Fruit fly (Drosophila melanogaster): ENCODE results near the gene CG13813.
A peak's percentile ranks its signal among the peaks of the same experiment; 100 is the strongest.

CG13813 gene

dm6 chr3L:20194731-20195130, 36.7 kb upstream of the CG13813 start (continued):
- no peak for TF ChIP-seq Nf-YC (tag; optimal IDR thresholded peaks at IDR 0.05)
- peak; percentile 5 for TF ChIP-seq sug (tag; optimal IDR thresholded peaks at IDR 0.05)
- TF ChIP-seq CG11695 (GFP tag; IDR thresholded peaks at IDR 0.05), result 0 out of 3 replicates have a peak, but pooled peaks have one; percentile 34
- TF ChIP-seq CG13624 (GFP tag; optimal IDR thresholded peaks at IDR 0.05), result peak; percentile 11
- no peak for TF ChIP-seq chm (GFP tag; IDR thresholded peaks at IDR 0.05)
- peak; percentile 26 for TF ChIP-seq CG10209 (GFP tag; optimal IDR thresholded peaks at IDR 0.05)
- TF ChIP-seq Dek (tag; optimal IDR thresholded peaks at IDR 0.05), result no peak
- no peak for TF ChIP-seq sim (GFP tag; IDR thresholded peaks at IDR 0.05)
- TF ChIP-seq CG18599 (GFP tag; optimal IDR thresholded peaks at IDR 0.05), result peak; percentile 40
- no peak for TF ChIP-seq CG4282 (GFP tag; optimal IDR thresholded peaks at IDR 0.05)
- TF ChIP-seq CG14710 (tag; optimal IDR thresholded peaks at IDR 0.05), result no peak
- TF ChIP-seq scrt (GFP tag; optimal IDR thresholded peaks at IDR 0.05), result no peak
- no peak for TF ChIP-seq tx (GFP tag; optimal IDR thresholded peaks at IDR 0.05)
- no peak for TF ChIP-seq D (optimal IDR thresholded peaks at IDR 0.05)
- no peak for TF ChIP-seq D (GFP tag; optimal IDR thresholded peaks at IDR 0.05)
- peak; percentile 38 to 50 for TF ChIP-seq dpn (GFP tag; optimal IDR thresholded peaks at IDR 0.05)
- no peak for TF ChIP-seq Hr78 (GFP tag; optimal IDR thresholded peaks at IDR 0.05)
- no peak for TF ChIP-seq CG11456 (GFP tag; IDR thresholded peaks at IDR 0.05)
- peak; percentile 45; the same call in 1 of the 2 replicates for TF ChIP-seq CG4730 (GFP tag; IDR thresholded peaks at IDR 0.05)
- TF ChIP-seq CG12391 (tag; optimal IDR thresholded peaks at IDR 0.05), result peak; percentile 32
- no peak for TF ChIP-seq CkIIα-i1 (GFP tag; IDR thresholded peaks at IDR 0.05)
- TF ChIP-seq mam (GFP tag; optimal IDR thresholded peaks at IDR 0.05), result peak; percentile 39
- TF ChIP-seq abd-A (tag; optimal IDR thresholded peaks at IDR 0.05), result no peak
- TF ChIP-seq kni (GFP tag; optimal IDR thresholded peaks at IDR 0.05), result no peak
- TF ChIP-seq nau (GFP tag; optimal IDR thresholded peaks at IDR 0.05), result no peak
- TF ChIP-seq vnd (GFP tag; IDR thresholded peaks at IDR 0.05; ENCODE audit: partially characterized antibody), result no peak
- TF ChIP-seq CG6272 (GFP tag; IDR thresholded peaks at IDR 0.05), result no peak
- TF ChIP-seq CG12104 (GFP tag; optimal IDR thresholded peaks at IDR 0.05), result no peak
- TF ChIP-seq Hand (GFP tag; optimal IDR thresholded peaks at IDR 0.05), result no peak
- no peak for TF ChIP-seq D19B (GFP tag; optimal IDR thresholded peaks at IDR 0.05)
- TF ChIP-seq CG16863 (GFP tag; optimal IDR thresholded peaks at IDR 0.05), result no peak
- TF ChIP-seq phol (tag; optimal IDR thresholded peaks at IDR 0.05), result peak; percentile 35
- no peak for TF ChIP-seq ems (GFP tag; optimal IDR thresholded peaks at IDR 0.05)
- no peak for TF ChIP-seq kah (GFP tag; optimal IDR thresholded peaks at IDR 0.05)
- TF ChIP-seq E2f1 (GFP tag; IDR thresholded peaks at IDR 0.05), result peak; percentile 25; the same call in 1 of the 2 replicates
- no peak for TF ChIP-seq CG15601 (tag; optimal IDR thresholded peaks at IDR 0.05)
- TF ChIP-seq peb (GFP tag; IDR thresholded peaks at IDR 0.05), result no peak
- TF ChIP-seq BEAF-32 (GFP tag; optimal IDR thresholded peaks at IDR 0.05), result no peak
- TF ChIP-seq ttk (GFP tag; IDR thresholded peaks at IDR 0.05), result peak; percentile 47
- TF ChIP-seq Poxn (GFP tag; IDR thresholded peaks at IDR 0.05), result no peak
- 0 out of 3 replicates have a peak, but pooled peaks have one; percentile 29 for TF ChIP-seq ci (GFP tag; IDR thresholded peaks at IDR 0.05)
- TF ChIP-seq CG31224 (GFP tag; IDR thresholded peaks at IDR 0.05), result 0 out of 2 replicates have a peak, but pooled peaks have one; percentile 29
- TF ChIP-seq Rx (GFP tag; IDR thresholded peaks at IDR 0.05), result no peak
- TF ChIP-seq psq (GFP tag; optimal IDR thresholded peaks at IDR 0.05), result no peak
- no peak for TF ChIP-seq CG1024 (GFP tag; IDR thresholded peaks at IDR 0.05)
- TF ChIP-seq chn (GFP tag; optimal IDR thresholded peaks at IDR 0.05), result peak; percentile 33
- no peak for TF ChIP-seq CG8089 (GFP tag; optimal IDR thresholded peaks at IDR 0.05)
- TF ChIP-seq bsh (GFP tag; optimal IDR thresholded peaks at IDR 0.05), result peak; percentile 41 to 55
- TF ChIP-seq YL-1 (GFP tag; optimal IDR thresholded peaks at IDR 0.05), result no peak
- peak; percentile 64 for TF ChIP-seq CoRest (tag; optimal IDR thresholded peaks at IDR 0.05)
- TF ChIP-seq pita (GFP tag; optimal IDR thresholded peaks at IDR 0.05), result no peak
